Worm (Caenorhabditis elegans) whole organism, midembryonic: ENCODE results near the gene C49C3.6.
"Not testable (repeated sequence)": the region's sequence is repeated elsewhere in the genome, so short reads cannot be mapped to it uniquely, and the experiment has no call there.

ENCODE experiments used
- T22C8.4 ChIP-seq: fragments of 200-800 bp; sonication (Bioruptor generic); IDR thresholded peaks from 2 replicates; pipeline ENCODE4 v1.3.6; 2022; ENCODE audit warnings: missing genetic modification characterization, missing compliant biosample characterization
- cog-1 ChIP-seq: sonication (generic microtip); optimal IDR thresholded peaks from 2 replicates; lab custom pipeline; 2016; ENCODE audit warnings: missing genetic modification characterization, missing compliant biosample characterization
- flt-1 ChIP-seq: fragments of 200-800 bp; sonication (Bioruptor generic); IDR thresholded peaks from 2 replicates; pipeline ENCODE4 v1.3.6; 2022; ENCODE audit warnings: missing genetic modification characterization, missing compliant biosample characterization
- klf-2 ChIP-seq: fragments of 200-800 bp; sonication (Bioruptor generic); conservative IDR thresholded peaks from 2 replicates; pipeline ENCODE4 v1.3.6; 2022; ENCODE audit warnings: missing genetic modification reagents, missing genetic modification characterization, missing compliant biosample characterization
- med-1 ChIP-seq: sonication (generic microtip); optimal IDR thresholded peaks from 2 replicates; lab custom pipeline; 2017; ENCODE audit warnings: missing genetic modification characterization, mild to moderate bottlenecking, missing compliant biosample characterization, antibody characterized with exemption, missing genetic modification reagents; ENCODE audit not compliant: insufficient read depth
- ref-1 ChIP-seq: fragments of 200-800 bp; sonication (Bioruptor generic); conservative IDR thresholded peaks from 2 replicates; pipeline ENCODE4 v1.3.6; 2022; ENCODE audit warnings: missing genetic modification reagents, missing genetic modification characterization, missing compliant biosample characterization
- tab-1 ChIP-seq: fragments of 200-800 bp; sonication (Bioruptor generic); IDR thresholded peaks from 2 replicates; pipeline ENCODE4 v1.3.6; 2022; ENCODE audit warnings: missing genetic modification characterization, missing compliant biosample characterization
- ztf-23 ChIP-seq: fragments of 200-800 bp; sonication (Bioruptor generic); IDR thresholded peaks from 2 replicates; pipeline ENCODE4 v1.3.6; 2022; ENCODE audit warnings: missing genetic modification reagents, missing genetic modification characterization, missing compliant biosample characterization
- ztf-29 ChIP-seq: fragments of 200-800 bp; sonication (Bioruptor generic); IDR thresholded peaks from 2 replicates; pipeline ENCODE4 v1.3.6; 2022; ENCODE audit warnings: missing genetic modification reagents, missing genetic modification characterization, missing compliant biosample characterization

Gene C49C3.6

DNA sequence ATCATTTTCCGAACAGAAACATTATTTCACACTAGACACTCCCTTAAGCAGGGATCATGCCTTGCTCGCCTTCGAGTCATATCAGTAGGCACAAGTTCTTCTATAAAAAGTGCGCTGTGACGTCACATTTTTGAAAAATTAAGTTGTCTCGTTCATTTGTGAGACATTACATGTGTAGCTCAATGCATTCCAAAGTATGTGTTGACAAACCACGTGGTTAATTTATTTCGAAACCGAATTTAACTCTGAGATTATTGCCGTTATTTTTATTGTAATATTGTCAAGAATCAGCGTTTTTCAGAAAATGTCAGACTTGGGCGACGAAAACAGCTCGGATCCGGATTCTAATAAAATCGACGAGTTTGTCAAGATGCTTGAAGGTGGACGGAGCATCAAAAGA lies 36.8 kb upstream of the C49C3.6 start, which contains the start of gene T28F3.5:
Gene T28F3.5 (plus strand): TSS at position 301 of the 400 bp plus-strand sequence.
- TF ChIP-seq ztf-23 = no peak
- TF ChIP-seq klf-2 = no peak
- TF ChIP-seq cog-1 = no peak
- no peak for TF ChIP-seq ref-1 (GFP tag; lab: Robert Waterston, UW)
- TF ChIP-seq ztf-29 (GFP tag; lab: Robert Waterston, UW) = no peak
- TF ChIP-seq tab-1 = no peak
- TF ChIP-seq med-1 (GFP tag; lab: Kevin White, UChicago) = no peak
- no peak for TF ChIP-seq T22C8.4 (GFP tag; lab: Robert Waterston, UW)
- no peak for TF ChIP-seq flt-1 (GFP tag; lab: Robert Waterston, UW)

ce11 chrIV:17301933-17302332 lies 29.4 kb upstream of the C49C3.6 start, which contains the start of gene ifta-2:
Gene ifta-2, minus strand, starts transcription at chrIV:17302033.
- TF ChIP-seq flt-1 (GFP tag; lab: Robert Waterston, UW) = no peak
- no peak for TF ChIP-seq ref-1 (GFP tag; lab: Robert Waterston, UW)
- no peak for TF ChIP-seq med-1 (GFP tag; lab: Kevin White, UChicago)

- not testable (repeated sequence) for TF ChIP-seq klf-2; cog-1; T22C8.4 (GFP tag; lab: Robert Waterston, UW)
Measured at ce11 chrIV:17307223-17307622, 24.1 kb upstream of the C49C3.6 start, which contains the start of gene T28F3.8. Gene T28F3.8, minus strand, starts transcription at chrIV:17307323.

- TF ChIP-seq ref-1 (GFP tag; lab: Robert Waterston, UW) (no peak), ztf-29 (GFP tag; lab: Robert Waterston, UW) (no peak), T22C8.4 (GFP tag; lab: Robert Waterston, UW) (no peak), ztf-23 (no peak), flt-1 (GFP tag; lab: Robert Waterston, UW) (no peak), klf-2 (no peak), cog-1 (no peak), med-1 (GFP tag; lab: Kevin White, UChicago) (no peak), tab-1 (no peak)
Measured at ce11 chrIV:17308211-17308610, 23.1 kb upstream of the C49C3.6 start, which contains the start of gene T28F3.9. Gene T28F3.9, plus strand, starts transcription at chrIV:17308511.

ce11 chrIV:17311842-17312241 lies 19.5 kb upstream of the C49C3.6 start, which contains the start of gene snf-9:
Gene snf-9, plus strand, starts transcription at chrIV:17312142.
- TF ChIP-seq tab-1 (no peak), ref-1 (GFP tag; lab: Robert Waterston, UW) (no peak), cog-1 (no peak), klf-2 (no peak), flt-1 (GFP tag; lab: Robert Waterston, UW) (no peak), T22C8.4 (GFP tag; lab: Robert Waterston, UW) (no peak), ztf-23 (no peak), med-1 (GFP tag; lab: Kevin White, UChicago) (no peak), ztf-29 (GFP tag; lab: Robert Waterston, UW) (no peak)

DNA sequence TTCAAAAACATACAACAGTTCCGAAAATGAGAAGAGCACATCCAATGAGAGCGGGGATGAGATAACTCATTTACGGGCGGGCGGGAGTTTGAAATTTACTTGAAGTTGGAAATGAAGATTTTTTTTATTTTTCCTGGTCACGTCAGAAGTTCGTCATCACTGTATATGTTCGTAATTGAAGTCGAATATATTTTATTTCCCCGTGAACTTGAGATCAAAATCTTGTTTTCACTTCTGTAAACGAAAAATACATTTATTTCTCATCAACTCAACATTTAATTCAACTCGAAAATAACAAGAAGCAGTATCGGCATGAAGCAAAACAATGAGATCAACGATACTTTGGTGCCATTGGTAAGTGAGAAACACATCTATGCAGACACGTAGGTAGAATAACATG lies 14.9 kb upstream of the C49C3.6 start, which contains the start of gene C49C3.20:
Gene C49C3.20 (minus strand): TSS at position 101 of the 400 bp plus-strand sequence.
- no peak for TF ChIP-seq flt-1 (GFP tag; lab: Robert Waterston, UW)
- TF ChIP-seq tab-1 = no peak

ce11 chrIV:17320445-17320844 lies 10.9 kb upstream of the C49C3.6 start, which contains the start of gene C49C3.4:
Gene C49C3.4, plus strand, starts transcription at chrIV:17320795.
- TF ChIP-seq flt-1 (GFP tag; lab: Robert Waterston, UW) = no peak

ce11 chrIV:17328834-17329233 lies 2.5 kb upstream of the C49C3.6 start, which contains the start of gene ceh-88:
Gene ceh-88, plus strand, starts transcription at chrIV:17329188.
- TF ChIP-seq med-1 (GFP tag; lab: Kevin White, UChicago) (no peak), ztf-29 (GFP tag; lab: Robert Waterston, UW) (no peak), ref-1 (GFP tag; lab: Robert Waterston, UW) (no peak), tab-1 (no peak), cog-1 (no peak), ztf-23 (no peak), T22C8.4 (GFP tag; lab: Robert Waterston, UW) (no peak), flt-1 (GFP tag; lab: Robert Waterston, UW) (no peak), klf-2 (no peak)

DNA sequence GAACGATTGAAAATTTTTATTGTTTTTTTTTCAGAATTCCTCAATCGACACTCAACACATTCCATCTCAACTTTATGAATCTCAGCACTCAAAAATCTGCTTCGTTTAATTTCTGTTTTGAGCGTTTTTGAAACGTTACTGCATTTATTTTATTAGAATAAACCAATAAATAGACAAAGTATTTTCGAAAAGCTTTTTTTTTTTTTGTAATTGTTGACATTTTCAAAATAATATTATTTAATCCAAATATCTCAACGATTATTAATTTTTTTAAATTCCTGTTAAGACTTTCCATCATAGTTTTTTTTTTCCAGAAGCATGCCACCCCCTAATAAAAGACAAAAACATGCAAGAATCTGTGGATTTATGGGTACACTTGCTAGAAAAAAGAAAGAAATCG lies 934 bp downstream of the C49C3.6 start, which contains the start of gene C49C3.7:
Gene C49C3.7 (plus strand): TSS at position 301 of the 400 bp plus-strand sequence.
- TF ChIP-seq ref-1 (GFP tag; lab: Robert Waterston, UW) = no peak
- no peak for TF ChIP-seq tab-1
- TF ChIP-seq med-1 (GFP tag; lab: Kevin White, UChicago) = no peak
- no peak for TF ChIP-seq klf-2
- TF ChIP-seq T22C8.4 (GFP tag; lab: Robert Waterston, UW) = no peak
- TF ChIP-seq cog-1 = no peak
- no peak for TF ChIP-seq ztf-23
- TF ChIP-seq flt-1 (GFP tag; lab: Robert Waterston, UW) = no peak

- no peak for TF ChIP-seq tab-1
- no peak for TF ChIP-seq cog-1
- no peak for TF ChIP-seq ref-1 (GFP tag; lab: Robert Waterston, UW)
- no peak for TF ChIP-seq klf-2
- TF ChIP-seq med-1 (GFP tag; lab: Kevin White, UChicago) = no peak
- no peak for TF ChIP-seq T22C8.4 (GFP tag; lab: Robert Waterston, UW)
- no peak for TF ChIP-seq ztf-29 (GFP tag; lab: Robert Waterston, UW)
- TF ChIP-seq ztf-23 = no peak
Measured at ce11 chrIV:17333542-17334281, 2.4 kb downstream of the C49C3.6 start, which contains the start of gene C49C3.15. Gene C49C3.15, plus strand, starts transcription at chrIV:17334231.
